Worm (Caenorhabditis elegans): ENCODE measurements around the gene cri-3.
A peak's percentile ranks its signal among the peaks of the same experiment; 100 is the strongest.

cri-3 gene

DNA sequence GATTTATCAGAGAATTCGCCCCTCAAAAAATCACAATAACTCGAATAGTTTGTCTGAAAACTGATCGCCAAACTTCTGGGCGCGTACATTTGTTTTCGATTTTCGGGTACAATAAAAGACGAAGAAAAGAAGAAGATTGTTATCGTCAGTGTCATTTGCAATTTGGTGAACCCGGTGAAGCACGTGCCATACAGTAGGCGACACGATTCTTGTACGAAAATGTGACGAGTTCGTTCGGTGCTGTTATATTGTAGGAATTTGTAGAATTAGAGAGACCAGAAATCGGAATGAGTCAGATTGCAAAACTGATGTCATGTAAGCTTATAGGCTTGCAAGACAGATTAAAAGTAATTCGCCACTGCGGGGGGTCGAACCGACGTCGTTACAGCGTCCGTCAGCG, 28.4 kb upstream of the cri-3 start:
- TF ChIP-seq lsy-2 (tag; optimal IDR thresholded peaks at IDR 0.05) (peak in 1 of 2 experiments; percentile 6), blmp-1 (tag; optimal IDR thresholded peaks at IDR 0.05) (peak; percentile 27), nhr-85 (tag) (peak; percentile 75), isw-1 (GFP tag; IDR thresholded peaks at IDR 0.05) (no peak), lin-14 (GFP tag; optimal IDR thresholded peaks at IDR 0.05) (peak; percentile 20), dsc-1 (tag; optimal IDR thresholded peaks at IDR 0.05) (no peak), mdl-1 (tag; optimal IDR thresholded peaks at IDR 0.05) (peak in 1 of 2 experiments; percentile 49), lin-35 (GFP tag; optimal IDR thresholded peaks at IDR 0.05) (peak in 1 of 2 experiments; percentile 8), zag-1 (tag; optimal IDR thresholded peaks at IDR 0.05) (no peak)

- TF ChIP-seq pqm-1 (tag; optimal IDR thresholded peaks at IDR 0.05) = peak; percentile 99
- TF ChIP-seq elt-2 (tag; optimal IDR thresholded peaks at IDR 0.05) = peak; percentile 99
- no peak for TF ChIP-seq nhr-85 (tag)
- no peak for TF ChIP-seq lin-13 (GFP tag; optimal IDR thresholded peaks at IDR 0.05)
- TF ChIP-seq nhr-237 (tag; optimal IDR thresholded peaks at IDR 0.05) = no peak
- TF ChIP-seq nhr-90 (tag; optimal IDR thresholded peaks at IDR 0.05; ENCODE audit: poor library complexity) = no peak
- peak; percentile 10 for TF ChIP-seq lin-14 (GFP tag; optimal IDR thresholded peaks at IDR 0.05)
- TF ChIP-seq blmp-1 (tag; optimal IDR thresholded peaks at IDR 0.05) = peak; percentile 21
- no peak for TF ChIP-seq fos-1 (tag; optimal IDR thresholded peaks at IDR 0.05)
- no peak for TF ChIP-seq mep-1 (tag; optimal IDR thresholded peaks at IDR 0.05)
- TF ChIP-seq ets-5 (GFP tag; IDR thresholded peaks at IDR 0.05) = no peak
- TF ChIP-seq fkh-8 (tag; optimal IDR thresholded peaks at IDR 0.05) = no peak
- TF ChIP-seq nhr-20 (tag; optimal IDR thresholded peaks at IDR 0.05) = peak; percentile 29
- TF ChIP-seq tlp-1 (tag; optimal IDR thresholded peaks at IDR 0.05) = peak; percentile 76
- TF ChIP-seq pag-3 (tag; optimal IDR thresholded peaks at IDR 0.05; ENCODE audit: borderline replicate concordance, insufficient read depth) = no peak
- TF ChIP-seq nhr-71 (tag; optimal IDR thresholded peaks at IDR 0.05) = peak; percentile 6
These were observed 26.1 kb upstream of the cri-3 start, which contains the start of gene prk-2 for ce11 chrIII:3370054-3370453. Gene prk-2, minus strand, starts transcription at chrIII:3370209.

DNA sequence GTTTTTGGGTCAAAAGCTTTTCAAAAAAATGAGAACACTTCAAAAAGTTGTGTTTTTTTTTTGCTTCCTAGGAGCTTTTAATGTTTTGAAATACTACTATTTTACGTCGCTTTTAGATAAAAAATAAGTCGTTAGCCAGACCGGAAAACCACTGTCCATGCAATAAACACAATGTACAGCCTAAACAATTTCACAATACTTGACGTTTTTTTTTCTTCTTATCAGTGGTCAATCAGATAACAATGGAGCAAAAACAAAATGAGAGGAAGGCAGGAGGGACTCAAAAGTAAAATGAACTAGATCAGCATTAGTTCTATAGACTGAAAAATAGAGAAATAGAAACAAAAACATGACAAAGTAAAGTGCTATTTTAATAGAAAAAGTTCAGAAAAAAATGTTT, 25.4 kb upstream of the cri-3 start:
- TF ChIP-seq elt-2 (tag; optimal IDR thresholded peaks at IDR 0.05) = peak; percentile 48
- TF ChIP-seq sptf-1 (tag; optimal IDR thresholded peaks at IDR 0.05) = no peak

DNA sequence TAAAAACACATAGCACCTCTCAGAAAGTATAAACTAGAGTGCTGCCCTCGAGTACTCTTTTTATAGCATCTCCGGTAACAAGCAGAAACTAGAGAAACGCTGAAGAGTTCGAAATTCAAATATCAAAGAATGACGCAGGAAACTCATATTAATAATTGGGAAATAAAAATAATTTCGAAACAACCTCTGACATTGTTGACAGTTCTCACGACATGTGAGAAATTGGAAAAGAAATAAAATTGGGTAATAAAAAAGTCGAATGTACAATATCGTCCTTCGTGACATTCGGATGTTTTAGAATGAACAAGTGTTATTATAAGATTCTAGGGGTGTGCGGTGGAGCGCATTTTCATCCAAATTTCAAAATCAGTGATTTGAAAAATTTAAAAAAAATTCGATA, 23.9 kb upstream of the cri-3 start:
- no peak for TF ChIP-seq mep-1 (tag; optimal IDR thresholded peaks at IDR 0.05)
- TF ChIP-seq nhr-85 (tag) = peak; percentile 51

ce11 chrIII:3377134-3377533, 19.0 kb upstream of the cri-3 start:
- TF ChIP-seq rnt-1 (tag; optimal IDR thresholded peaks at IDR 0.05) (no peak), efl-1 (optimal IDR thresholded peaks at IDR 0.05) (no peak), efl-1 (GFP tag; optimal IDR thresholded peaks at IDR 0.05 in 1 of 2) (peak in 1 of 2 experiments; percentile 80), F16B12.6 (tag; optimal IDR thresholded peaks at IDR 0.05) (no peak)

DNA sequence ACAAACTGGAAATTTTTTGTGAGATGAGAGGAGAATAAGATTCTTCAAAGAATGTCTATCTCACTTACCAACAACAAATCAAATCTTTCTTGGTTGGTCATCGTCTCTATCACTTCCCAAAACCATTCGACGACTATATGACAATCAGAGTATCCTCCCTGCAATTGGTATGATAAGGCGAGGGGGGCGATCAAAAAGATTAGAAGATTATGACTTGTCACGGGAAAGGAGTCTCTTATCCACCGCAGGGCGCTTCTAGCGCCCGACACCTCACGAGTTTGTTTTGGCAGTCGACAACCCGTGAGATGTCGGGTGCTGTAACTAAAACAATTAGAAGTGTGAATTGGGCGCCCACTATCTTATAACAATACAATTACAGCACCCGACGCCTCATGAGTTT, 18.5 kb upstream of the cri-3 start:
- TF ChIP-seq hpl-2 (GFP tag; optimal IDR thresholded peaks at IDR 0.05) (no peak), lin-14 (GFP tag; optimal IDR thresholded peaks at IDR 0.05) (peak; percentile 26), nhr-85 (tag) (peak; percentile 23), nhr-76 (tag; optimal IDR thresholded peaks at IDR 0.05) (no peak), blmp-1 (tag; optimal IDR thresholded peaks at IDR 0.05) (peak; percentile 27), zag-1 (tag; optimal IDR thresholded peaks at IDR 0.05) (no peak), lin-39 (tag; optimal IDR thresholded peaks at IDR 0.05) (no peak), ceh-88 (GFP tag; IDR thresholded peaks at IDR 0.05) (no peak), mep-1 (tag; optimal IDR thresholded peaks at IDR 0.05) (no peak), nhr-71 (tag; optimal IDR thresholded peaks at IDR 0.05) (peak; percentile 33), snu-23 (GFP tag; optimal IDR thresholded peaks at IDR 0.05) (peak; percentile 38), elt-3 (tag; optimal IDR thresholded peaks at IDR 0.05) (peak in 5 of 6 experiments; percentile 54 to 89 (median 74)), C16A3.4 (tag; optimal IDR thresholded peaks at IDR 0.05) (no peak), snpc-4 (tag; optimal IDR thresholded peaks at IDR 0.05) (peak; percentile 94), swsn-7 (tag; optimal IDR thresholded peaks at IDR 0.05) (no peak), irx-1 (tag; optimal IDR thresholded peaks at IDR 0.05) (no peak), aly-2 (tag; optimal IDR thresholded peaks at IDR 0.05) (no peak), nhr-20 (tag; optimal IDR thresholded peaks at IDR 0.05) (peak; percentile 23), nhr-19 (GFP tag; conservative IDR thresholded peaks at IDR 0.05) (peak; percentile 27), lin-13 (GFP tag; optimal IDR thresholded peaks at IDR 0.05) (peak; percentile 84)
